Fruit fly (Drosophila melanogaster): ENCODE measurements around the gene Fit1.
A peak's percentile ranks its signal among the peaks of the same experiment; 100 is the strongest.

Fit1 gene

DNA sequence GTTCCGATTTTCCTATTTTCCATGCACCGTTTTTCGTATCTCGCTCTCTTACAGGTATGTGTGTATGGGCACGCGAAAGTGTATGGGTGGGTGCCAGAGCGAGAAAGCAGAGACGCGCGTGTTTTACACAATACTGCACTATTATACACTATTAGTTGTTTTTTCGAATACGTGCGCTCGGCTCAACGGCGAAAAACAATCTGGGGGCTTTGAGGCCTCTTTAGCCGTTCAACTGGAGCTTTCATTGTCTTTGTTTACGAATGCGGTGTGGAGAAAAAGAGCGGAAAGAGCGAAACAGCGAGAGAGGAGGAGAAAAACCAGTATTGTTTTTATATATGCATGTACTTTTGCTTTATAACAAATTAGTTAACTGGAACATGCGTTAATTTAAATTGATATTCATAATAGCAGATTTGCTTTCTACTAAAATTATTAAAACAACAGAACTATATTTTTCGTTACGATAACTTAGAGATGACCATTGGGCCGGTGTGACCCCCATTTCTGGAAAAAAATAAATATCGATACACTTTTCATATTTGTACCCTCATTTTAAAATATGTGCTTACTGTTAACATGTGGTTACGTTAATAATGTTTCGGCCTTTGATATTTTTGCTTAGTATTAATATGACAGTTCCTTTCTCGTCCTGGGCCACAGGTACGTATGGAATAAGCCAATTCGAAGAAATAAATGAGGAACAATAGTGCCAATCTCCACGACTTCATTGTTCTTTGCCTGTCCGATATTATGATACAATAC lies 687 bp upstream of the Fit1 start, which contains the start of gene CG14995 (continued):
- TF ChIP-seq CG6765 (GFP tag; optimal IDR thresholded peaks at IDR 0.05): peak; percentile 58
- no peak for TF ChIP-seq CG4424 (GFP tag; optimal IDR thresholded peaks at IDR 0.05)
- no peak for TF ChIP-seq toy (GFP tag; IDR thresholded peaks at IDR 0.05)
- TF ChIP-seq Lhr (GFP tag; optimal IDR thresholded peaks at IDR 0.05): no peak
- TF ChIP-seq CG2202 (tag; optimal IDR thresholded peaks at IDR 0.05): no peak
- TF ChIP-seq MBD-R2 (GFP tag; IDR thresholded peaks at IDR 0.05): 0 out of 2 replicates have a peak, but pooled peaks have one; percentile 21
- TF ChIP-seq slou (GFP tag; optimal IDR thresholded peaks at IDR 0.05): no peak
- no peak for TF ChIP-seq Hmx (GFP tag; optimal IDR thresholded peaks at IDR 0.05)
- TF ChIP-seq CG8281 (tag; optimal IDR thresholded peaks at IDR 0.05): no peak
- TF ChIP-seq tap (tag; optimal IDR thresholded peaks at IDR 0.05): peak; percentile 35
- TF ChIP-seq CG6854 (GFP tag; optimal IDR thresholded peaks at IDR 0.05): peak; percentile 53
- TF ChIP-seq chm (GFP tag; IDR thresholded peaks at IDR 0.05): peak; percentile 74; the same call in 1 of the 2 replicates
- TF ChIP-seq CG10565 (GFP tag; optimal IDR thresholded peaks at IDR 0.05): no peak
- peak; percentile 34 for TF ChIP-seq Hand (GFP tag; optimal IDR thresholded peaks at IDR 0.05)
- no peak for TF ChIP-seq CG12219 (GFP tag; optimal IDR thresholded peaks at IDR 0.05)
- TF ChIP-seq CG9817 (tag; optimal IDR thresholded peaks at IDR 0.05): no peak
- TF ChIP-seq CG34422 (GFP tag; IDR thresholded peaks at IDR 0.05): peak; percentile 75; the same call in 1 of the 3 replicates
- peak; percentile 71 for TF ChIP-seq CG34376 (GFP tag; optimal IDR thresholded peaks at IDR 0.05)
- TF ChIP-seq CG2889 (GFP tag; IDR thresholded peaks at IDR 0.05): no peak
- no peak for TF ChIP-seq Oli (tag; optimal IDR thresholded peaks at IDR 0.05)
- TF ChIP-seq sr (GFP tag; IDR thresholded peaks at IDR 0.05): no peak
- peak; percentile 61 to 86 for TF ChIP-seq Trl (optimal IDR thresholded peaks at IDR 0.05)
- no peak for TF ChIP-seq Trl (GFP tag; optimal IDR thresholded peaks at IDR 0.05)
- TF ChIP-seq knrl (GFP tag; IDR thresholded peaks at IDR 0.05; ENCODE audit: partially characterized antibody): peak; percentile 66
- TF ChIP-seq CG30020 (tag; optimal IDR thresholded peaks at IDR 0.05): no peak
- no peak for TF ChIP-seq CG3847 (GFP tag; IDR thresholded peaks at IDR 0.05)
- no peak for TF ChIP-seq CG30431 (GFP tag; optimal IDR thresholded peaks at IDR 0.05)
- TF ChIP-seq Pdp1 (GFP tag; optimal IDR thresholded peaks at IDR 0.05): peak in 1 of 2 experiments; percentile 81
- peak; percentile 97 for TF ChIP-seq nerfin-1 (tag; optimal IDR thresholded peaks at IDR 0.05)
- TF ChIP-seq ftz-f1 (GFP tag; optimal IDR thresholded peaks at IDR 0.05): peak; percentile 16
- TF ChIP-seq CG13624 (GFP tag; optimal IDR thresholded peaks at IDR 0.05): no peak
- no peak for TF ChIP-seq CG11085 (GFP tag; IDR thresholded peaks at IDR 0.05)
- no peak for TF ChIP-seq fd3F (GFP tag; optimal IDR thresholded peaks at IDR 0.05)
- 0 out of 2 replicates have a peak, but pooled peaks have one; percentile 49 for TF ChIP-seq CG42726 (GFP tag; IDR thresholded peaks at IDR 0.05; ENCODE audit: partially characterized antibody)
- TF ChIP-seq z (GFP tag; IDR thresholded peaks at IDR 0.05): no peak
- peak; percentile 62 for TF ChIP-seq CG13894 (tag; optimal IDR thresholded peaks at IDR 0.05)
- TF ChIP-seq Side (GFP tag; optimal IDR thresholded peaks at IDR 0.05): no peak

- TF ChIP-seq CG3847 (GFP tag; IDR thresholded peaks at IDR 0.05) (no peak), nerfin-1 (tag; optimal IDR thresholded peaks at IDR 0.05) (no peak), vvl (GFP tag; IDR thresholded peaks at IDR 0.05) (peak; percentile 25; the same call in 1 of the 2 replicates), YL-1 (GFP tag; optimal IDR thresholded peaks at IDR 0.05) (peak; percentile 1), ato (GFP tag; IDR thresholded peaks at IDR 0.05; ENCODE audit: partially characterized antibody) (no peak), CG8290 (GFP tag; optimal IDR thresholded peaks at IDR 0.05) (no peak), CG8290 (tag; optimal IDR thresholded peaks at IDR 0.05) (peak in 1 of 2 experiments; percentile 27), gsb (GFP tag; IDR thresholded peaks at IDR 0.05) (0 out of 2 replicates have a peak, but pooled peaks have one; percentile 22), CG10565 (GFP tag; optimal IDR thresholded peaks at IDR 0.05) (no peak), Ada2b (GFP tag; IDR thresholded peaks at IDR 0.05) (no peak), grau (tag; optimal IDR thresholded peaks at IDR 0.05) (peak; percentile 7), wek (GFP tag; optimal IDR thresholded peaks at IDR 0.05) (peak; percentile 5), gcm (GFP tag; optimal IDR thresholded peaks at IDR 0.05) (peak; percentile 12), Med (GFP tag) (peak; percentile 52), ara (GFP tag; IDR thresholded peaks at IDR 0.05) (0 out of 2 replicates have a peak, but pooled peaks have one; percentile 7), hkb (optimal IDR thresholded peaks at IDR 0.05) (no peak), hkb (GFP tag; IDR thresholded peaks at IDR 0.05) (0 out of 2 replicates have a peak, but pooled peaks have one; percentile 23)
Measured at dm6 chr3L:4107120-4107519, 3.8 kb downstream of the Fit1 start.
